Fruit fly (Drosophila melanogaster): Measurements from ENCODE around the gene CG4546.

- TF ChIP-seq CG8944 (GFP tag; optimal IDR thresholded peaks at IDR 0.05) (no peak), Sox100B (GFP tag; optimal IDR thresholded peaks at IDR 0.05) (no peak), CG2120 (GFP tag; optimal IDR thresholded peaks at IDR 0.05) (no peak), CG13775 (GFP tag; optimal IDR thresholded peaks at IDR 0.05) (no peak), bcd (GFP tag; optimal IDR thresholded peaks at IDR 0.05) (no peak), fd3F (GFP tag; optimal IDR thresholded peaks at IDR 0.05) (no peak)
These were observed 5.6 kb downstream of the CG4546 start for dm6 chr3R:15851912-15852311.
